Worm (Caenorhabditis elegans) whole organism, late embryonic: Measurements from ENCODE around the gene unc-23.

Experiments used
- C08G9.2 ChIP-seq: sonication (generic microtip); optimal IDR thresholded peaks from 2 replicates; lab custom pipeline; 2016; ENCODE audit warnings: mild to moderate bottlenecking, missing genetic modification characterization, moderate library complexity, missing compliant biosample characterization
- C38D4.7 ChIP-seq: fragments of 200-800 bp; sonication (Bioruptor generic); optimal IDR thresholded peaks from 2 replicates; lab custom pipeline; 2018; ENCODE audit warnings: mild to moderate bottlenecking, missing genetic modification characterization, moderate library complexity, missing compliant biosample characterization
- K02D7.2 ChIP-seq: sonication (generic microtip); optimal IDR thresholded peaks from 2 replicates; lab custom pipeline; 2017; ENCODE audit warnings: mild to moderate bottlenecking, missing genetic modification characterization, missing compliant biosample characterization
- ahr-1 ChIP-seq: sonication (generic microtip); optimal IDR thresholded peaks from 2 replicates; lab custom pipeline; 2016; ENCODE audit warnings: missing genetic modification characterization, missing compliant biosample characterization
- ceh-14 ChIP-seq: sonication (generic microtip); optimal IDR thresholded peaks from 2 replicates; lab custom pipeline; 2016; ENCODE audit warnings: missing genotype, missing genetic modification characterization, missing compliant biosample characterization
- ceh-18 ChIP-seq: sonication (generic microtip); optimal IDR thresholded peaks from 2 replicates; lab custom pipeline; 2016; ENCODE audit warnings: missing genetic modification characterization, missing compliant biosample characterization
- ceh-19 ChIP-seq: fragments of 200-800 bp; sonication (Bioruptor generic); optimal IDR thresholded peaks from 2 replicates; lab custom pipeline; 2018; ENCODE audit warnings: mild to moderate bottlenecking, missing genetic modification characterization, missing compliant biosample characterization
- ceh-24 ChIP-seq: sonication (generic microtip); optimal IDR thresholded peaks from 2 replicates; lab custom pipeline; 2016; ENCODE audit warnings: mild to moderate bottlenecking, missing genetic modification characterization, missing compliant biosample characterization
- ceh-31 ChIP-seq: sonication (generic microtip); optimal IDR thresholded peaks from 2 replicates; lab custom pipeline; 2016; ENCODE audit warnings: missing genetic modification characterization, missing compliant biosample characterization
- ceh-34 ChIP-seq: sonication (generic microtip); optimal IDR thresholded peaks from 2 replicates; lab custom pipeline; 2016; ENCODE audit warnings: mild to moderate bottlenecking, missing genetic modification characterization, missing compliant biosample characterization
- ceh-45 ChIP-seq: fragments of 200-800 bp; sonication (Bioruptor generic); IDR thresholded peaks from 2 replicates; pipeline ENCODE4 v1.3.6; 2022; ENCODE audit warnings: missing genetic modification reagents, missing genetic modification characterization, missing compliant biosample characterization
- ceh-48 ChIP-seq: sonication (generic microtip); optimal IDR thresholded peaks from 2 replicates; lab custom pipeline; 2016; ENCODE audit warnings: missing genetic modification characterization, inconsistent platforms, missing compliant biosample characterization
- ceh-6 ChIP-seq: fragments of 200-800 bp; sonication (Bioruptor generic); optimal IDR thresholded peaks from 2 replicates; lab custom pipeline; 2018; ENCODE audit warnings: mild to moderate bottlenecking, missing genetic modification characterization, missing compliant biosample characterization
- ceh-9 ChIP-seq: sonication (generic microtip); optimal IDR thresholded peaks from 2 replicates; lab custom pipeline; 2016; ENCODE audit warnings: mild to moderate bottlenecking, missing genetic modification characterization, inconsistent platforms, missing compliant biosample characterization
- dmd-4 ChIP-seq: sonication (generic microtip); optimal IDR thresholded peaks from 2 replicates; lab custom pipeline; 2016; ENCODE audit warnings: borderline replicate concordance, missing genetic modification characterization, missing compliant biosample characterization
- dve-1 ChIP-seq: sonication (generic microtip); optimal IDR thresholded peaks from 2 replicates; lab custom pipeline; 2017; ENCODE audit warnings: antibody characterized with exemption, mild to moderate bottlenecking, missing genetic modification characterization, missing compliant biosample characterization
- elt-2 ChIP-seq: sonication (generic microtip); optimal IDR thresholded peaks from 2 replicates; lab custom pipeline; 2016; ENCODE audit warnings: missing genetic modification reagents, missing genetic modification characterization, missing compliant biosample characterization
- fax-1 ChIP-seq: sonication (generic microtip); optimal IDR thresholded peaks from 2 replicates; lab custom pipeline; 2016; ENCODE audit warnings: missing genotype, missing genetic modification characterization, missing compliant biosample characterization
- fkh-6 ChIP-seq: sonication (generic microtip); optimal IDR thresholded peaks from 2 replicates; lab custom pipeline; 2016; ENCODE audit warnings: missing genetic modification characterization, missing compliant biosample characterization
- npax-4 ChIP-seq: sonication (generic microtip); optimal IDR thresholded peaks from 2 replicates; lab custom pipeline; 2016; ENCODE audit warnings: missing genetic modification characterization, missing compliant biosample characterization
- odd-2 ChIP-seq: sonication (generic microtip); optimal IDR thresholded peaks from 2 replicates; lab custom pipeline; 2017; ENCODE audit warnings: antibody characterized with exemption, mild to moderate bottlenecking, missing genetic modification characterization, missing compliant biosample characterization
- pag-3 ChIP-seq: sonication (generic microtip); optimal IDR thresholded peaks from 2 replicates; lab custom pipeline; 2016; ENCODE audit warnings: missing compliant biosample characterization, missing genetic modification characterization, borderline replicate concordance
- pax-1 ChIP-seq: fragments of 150-350 bp; optimal IDR thresholded peaks from 2 replicates; lab custom pipeline; 2014; ENCODE audit warnings: missing biosample characterization, missing genetic modification characterization
- pha-2 ChIP-seq: sonication (generic microtip); optimal IDR thresholded peaks from 2 replicates; lab custom pipeline; 2017; ENCODE audit warnings: mild to moderate bottlenecking, missing genetic modification characterization, missing compliant biosample characterization
- pha-4 ChIP-seq: fragments of 150-350 bp; optimal IDR thresholded peaks from 2 replicates; lab custom pipeline; 2018; ENCODE audit warnings: missing biosample characterization, missing genetic modification reagents, missing genetic modification characterization
- pros-1 ChIP-seq: fragments of 150-350 bp; optimal IDR thresholded peaks from 2 replicates; lab custom pipeline; 2014; ENCODE audit warnings: missing biosample characterization, missing genetic modification reagents, missing genetic modification characterization
- rnt-1 ChIP-seq: sonication (generic microtip); optimal IDR thresholded peaks from 2 replicates; lab custom pipeline; 2016; ENCODE audit warnings: missing genetic modification characterization, missing compliant biosample characterization
- sdc-2 ChIP-seq: sonication (generic microtip); optimal IDR thresholded peaks from 2 replicates; lab custom pipeline; 2016; ENCODE audit warnings: missing genotype, missing genetic modification characterization, missing compliant biosample characterization
- sox-4 ChIP-seq: sonication (generic microtip); optimal IDR thresholded peaks from 2 replicates; lab custom pipeline; 2017; ENCODE audit warnings: mild to moderate bottlenecking, missing genetic modification characterization, inconsistent platforms, missing compliant biosample characterization
- syd-9 ChIP-seq: sonication (generic microtip); optimal IDR thresholded peaks from 2 replicates; lab custom pipeline; 2016; ENCODE audit warnings: mild to moderate bottlenecking, missing genetic modification characterization, moderate library complexity, missing compliant biosample characterization
- unc-3 ChIP-seq, 2 experiments: fragments of 200-800 bp in 1 of 2; sonication (Bioruptor generic) in 1 of 2; sonication (generic microtip) in 1 of 2; conservative IDR thresholded peaks in 1 of 2; optimal IDR thresholded peaks in 1 of 2; 2 replicates each; pipeline versions ENCODE4 v1.3.6 to Lab custom; 2016 to 2022; ENCODE audit warnings: missing compliant biosample characterization in 2 of 2, missing genetic modification characterization in 2 of 2, missing genetic modification reagents in 1 of 2
- unc-42 ChIP-seq: sonication (generic microtip); optimal IDR thresholded peaks from 2 replicates; lab custom pipeline; 2016; ENCODE audit warnings: missing genotype, missing genetic modification characterization, missing compliant biosample characterization
- unc-86 ChIP-seq: sonication (generic microtip); optimal IDR thresholded peaks from 2 replicates; lab custom pipeline; 2016; ENCODE audit warnings: missing genetic modification characterization, missing compliant biosample characterization
- zip-5 ChIP-seq: sonication (generic microtip); optimal IDR thresholded peaks from 2 replicates; lab custom pipeline; 2016; ENCODE audit warnings: missing genetic modification characterization, missing compliant biosample characterization

unc-23 gene

DNA sequence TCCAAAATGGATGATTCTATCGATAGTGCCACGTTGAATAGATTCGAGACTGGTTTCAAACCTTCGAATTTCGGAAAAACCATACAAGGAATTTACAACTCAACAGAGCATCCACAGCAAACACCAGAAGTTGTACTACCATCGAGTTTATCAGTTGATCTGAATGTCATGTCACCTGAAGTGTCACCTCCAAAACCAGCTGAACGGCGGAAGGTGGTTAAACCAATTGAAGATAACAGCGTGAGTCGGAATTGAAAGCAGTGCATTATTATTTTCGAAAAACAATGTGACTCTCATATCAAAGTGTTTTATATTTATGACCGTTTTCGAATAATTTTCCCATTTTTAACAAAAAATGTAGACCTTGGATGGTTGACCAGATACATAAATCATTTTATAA lies 12.8 kb downstream of the unc-23 start:
- TF ChIP-seq ceh-19 (GFP tag; lab: Kevin White, UChicago) (no peak), ahr-1 (no peak), C38D4.7 (GFP tag; lab: Kevin White, UChicago) (no peak), C08G9.2 (no peak), sox-4 (tag; lab: Kevin White, UChicago) (no peak), ceh-6 (GFP tag; lab: Kevin White, UChicago) (no peak), pros-1 (tag; lab: Kevin White, UChicago) (no peak), unc-3 (GFP tag; conservative IDR thresholded peaks at IDR 0.05; lab: Robert Waterston, UW) (no peak), unc-3 (tag; optimal IDR thresholded peaks at IDR 0.05; lab: Kevin White, UChicago) (no peak), ceh-31 (tag; lab: Kevin White, UChicago) (no peak), pha-4 (tag; lab: Kevin White, UChicago) (no peak), dve-1 (tag; lab: Kevin White, UChicago) (no peak), unc-86 (tag; lab: Kevin White, UChicago) (no peak), ceh-34 (no peak), sdc-2 (tag; lab: Kevin White, UChicago) (no peak), dmd-4 (tag; lab: Kevin White, UChicago) (no peak)

DNA sequence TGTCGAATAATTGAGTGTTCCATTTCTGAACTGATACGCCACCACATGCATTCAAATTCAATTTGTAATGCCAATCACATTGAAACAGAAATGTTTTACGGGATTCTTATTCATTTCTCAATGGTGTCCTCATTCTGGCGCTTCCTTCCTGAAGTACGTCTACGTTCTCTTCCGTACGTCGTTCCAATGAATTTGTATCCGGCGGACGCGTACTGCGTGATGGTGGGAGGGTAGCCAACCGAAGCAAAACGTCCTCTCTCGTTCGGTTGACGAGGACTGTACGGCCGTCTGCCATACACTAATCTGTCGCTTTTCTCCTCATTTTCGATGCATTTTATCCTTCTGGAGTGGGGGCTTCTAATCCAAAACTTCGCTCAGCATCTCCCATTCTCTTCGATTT lies 13.7 kb downstream of the unc-23 start:
- no peak for TF ChIP-seq ceh-6 (GFP tag; lab: Kevin White, UChicago)
- TF ChIP-seq zip-5 (tag; lab: Kevin White, UChicago): no peak
- no peak for TF ChIP-seq fax-1
- TF ChIP-seq elt-2 (tag; lab: Kevin White, UChicago): no peak
- TF ChIP-seq fkh-6: no peak
- no peak for TF ChIP-seq npax-4 (tag; lab: Kevin White, UChicago)
- no peak for TF ChIP-seq ceh-45
- TF ChIP-seq pha-2 (tag; lab: Kevin White, UChicago): no peak
- no peak for TF ChIP-seq unc-3 (GFP tag; conservative IDR thresholded peaks at IDR 0.05; lab: Robert Waterston, UW)
- TF ChIP-seq unc-3 (tag; optimal IDR thresholded peaks at IDR 0.05; lab: Kevin White, UChicago): no peak

DNA sequence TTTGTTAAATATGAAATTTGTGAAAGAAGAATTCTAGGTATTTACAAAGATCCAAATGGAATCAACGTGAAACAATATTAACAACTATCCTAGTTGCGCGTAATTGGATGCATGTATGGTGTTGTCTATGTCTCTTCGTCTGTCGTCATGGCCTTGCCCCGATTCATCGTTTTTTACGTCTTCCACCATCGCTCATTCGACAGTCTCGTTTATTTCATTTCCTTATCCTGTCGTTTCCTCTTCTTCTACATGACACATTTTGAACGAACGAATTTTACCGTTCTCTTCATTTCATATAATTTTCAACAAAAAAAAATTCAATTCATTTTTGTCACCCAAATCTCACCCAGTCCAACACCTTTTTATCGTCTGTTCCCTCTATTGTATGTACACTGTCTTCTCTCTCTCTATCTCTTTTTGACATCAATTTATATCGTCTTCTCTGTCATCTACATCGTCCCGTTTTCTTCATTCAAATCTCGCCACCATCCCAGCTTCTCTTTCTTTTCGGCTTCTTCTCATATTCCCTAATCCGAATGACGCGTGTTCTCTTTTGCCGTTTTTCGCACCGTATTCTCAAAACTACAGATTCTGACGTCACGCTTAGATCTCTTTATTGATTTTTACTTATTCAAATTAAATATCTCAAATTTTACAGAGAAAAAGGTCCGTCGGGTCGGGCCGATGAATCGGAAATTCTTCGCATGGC lies 20.4 kb downstream of the unc-23 start, which contains the start of gene ttc-17:
ttc-17 (plus strand) TSS at position 659 of the 709 bp plus-strand sequence.
- no peak for TF ChIP-seq pax-1 (tag; lab: Kevin White, UChicago)
- TF ChIP-seq syd-9 (tag; lab: Kevin White, UChicago): no peak
- TF ChIP-seq C08G9.2: no peak
- no peak for TF ChIP-seq ceh-14 (tag; lab: Kevin White, UChicago)
- TF ChIP-seq ceh-24 (tag; lab: Kevin White, UChicago): no peak
- TF ChIP-seq unc-86 (tag; lab: Kevin White, UChicago): no peak
- no peak for TF ChIP-seq pag-3 (tag; lab: Kevin White, UChicago)
- TF ChIP-seq K02D7.2 (tag; lab: Kevin White, UChicago): no peak
- no peak for TF ChIP-seq rnt-1
- TF ChIP-seq fax-1: no peak
- no peak for TF ChIP-seq ceh-48 (tag; lab: Kevin White, UChicago)
- no peak for TF ChIP-seq ceh-9
- TF ChIP-seq unc-42 (tag; lab: Kevin White, UChicago): no peak
- TF ChIP-seq unc-3 (GFP tag; conservative IDR thresholded peaks at IDR 0.05; lab: Robert Waterston, UW): no peak
- TF ChIP-seq unc-3 (tag; optimal IDR thresholded peaks at IDR 0.05; lab: Kevin White, UChicago): no peak

DNA sequence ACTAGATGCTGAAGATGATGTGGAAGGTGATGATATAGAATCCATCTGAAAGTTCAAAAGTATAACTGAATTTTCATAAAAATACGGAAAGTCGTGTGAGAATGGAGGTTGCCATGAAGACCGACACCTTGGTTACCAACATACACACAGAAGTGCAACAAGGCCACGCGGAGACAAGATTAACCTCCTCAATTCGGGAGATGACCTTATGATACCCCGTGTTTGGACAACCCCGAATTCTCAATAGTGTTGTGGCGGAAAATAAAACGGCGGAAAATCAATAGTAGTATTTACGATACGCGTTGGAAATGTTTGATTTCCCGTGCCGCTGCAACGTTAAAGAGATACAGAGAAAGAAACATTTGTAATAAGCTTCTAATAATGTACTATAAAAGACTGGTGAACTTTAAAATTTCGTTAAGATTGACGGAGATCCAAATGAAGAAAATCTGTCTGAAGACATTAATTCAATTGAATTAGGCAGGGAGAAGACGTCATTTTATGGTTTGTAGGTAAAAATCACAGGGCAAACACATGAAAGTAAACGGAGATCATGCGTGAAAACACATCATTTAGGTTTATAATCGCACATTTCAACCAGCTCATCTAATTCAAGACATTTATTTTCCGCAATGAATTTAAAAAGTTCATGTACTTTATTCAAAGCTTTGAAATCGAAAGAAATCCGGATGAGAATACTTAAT lies 28.0 kb downstream of the unc-23 start, which contains the start of gene nhr-44:
nhr-44 (minus strand) TSS at position 51 of the 704 bp plus-strand sequence.
- TF ChIP-seq pax-1 (tag; lab: Kevin White, UChicago) (peak; percentile 53), odd-2 (tag; lab: Kevin White, UChicago) (no peak), ceh-18 (no peak), unc-3 (GFP tag; conservative IDR thresholded peaks at IDR 0.05; lab: Robert Waterston, UW) (no peak), unc-3 (tag; optimal IDR thresholded peaks at IDR 0.05; lab: Kevin White, UChicago) (no peak), ahr-1 (no peak), K02D7.2 (tag; lab: Kevin White, UChicago) (no peak)
